Fruit fly (Drosophila melanogaster) whole organism: ENCODE data around the gene beta4GalNAcTB.

Source experiments
- CG8478 ChIP-seq: fragments of >200 bp; optimal IDR thresholded peaks from 2 replicates; lab custom pipeline; 2018; ENCODE audit warnings: inconsistent platforms
- Dll ChIP-seq: fragments of >200 bp; optimal IDR thresholded peaks from 2 replicates; lab custom pipeline; 2017
- pan ChIP-seq: fragments of >200 bp; optimal IDR thresholded peaks from 2 replicates; lab custom pipeline; 2017

DNA sequence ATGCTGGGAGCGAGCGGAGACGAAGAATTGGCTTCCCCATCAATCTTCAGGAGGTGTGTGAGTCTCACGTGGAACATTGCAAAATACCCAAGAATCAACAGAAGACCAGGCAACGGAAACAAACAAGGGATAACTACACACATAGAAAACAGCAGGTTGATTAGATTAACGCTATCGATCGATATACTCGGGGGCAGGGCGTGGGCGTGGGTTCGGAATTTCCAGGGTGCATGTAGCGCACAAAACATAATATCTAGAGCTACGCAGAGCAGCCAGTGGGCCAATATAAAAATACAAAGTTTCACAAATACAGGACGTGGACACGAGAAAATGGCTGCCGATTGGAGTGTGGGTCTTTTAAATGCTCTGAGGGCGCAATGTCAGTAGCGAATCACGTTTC lies 25.6 kb upstream of the beta4GalNAcTB start:
- TF ChIP-seq Dll (lab: Kevin White, UChicago) (no peak), pan (lab: Kevin White, UChicago) (no peak), CG8478 (no peak)
